Worm (Caenorhabditis elegans) whole organism, mixed stage, embryonic: ENCODE results near the gene glt-1.

Experiments
- blmp-1 ChIP-seq: fragments of 150-350 bp; optimal IDR thresholded peaks from 2 replicates; lab custom pipeline; 2014; ENCODE audit warnings: missing biosample characterization, missing genetic modification characterization
- ceh-83 ChIP-seq: fragments of 200-800 bp; sonication (Bioruptor generic); optimal IDR thresholded peaks from 2 replicates; lab custom pipeline; 2018; ENCODE audit warnings: mild to moderate bottlenecking, missing genetic modification characterization, missing compliant biosample characterization
- elt-1 ChIP-seq: sonication (generic microtip); optimal IDR thresholded peaks from 2 replicates; lab custom pipeline; 2017; ENCODE audit warnings: missing genetic modification characterization, mild to moderate bottlenecking, missing compliant biosample characterization, antibody characterized with exemption, moderate library complexity, borderline replicate concordance; ENCODE audit not compliant: insufficient read depth
- elt-3 ChIP-seq: fragments of 150-350 bp; optimal IDR thresholded peaks from 2 replicates; lab custom pipeline; 2014; ENCODE audit warnings: missing biosample characterization, missing genetic modification characterization
- nhr-12 ChIP-seq: fragments of 150-350 bp; optimal IDR thresholded peaks from 2 replicates; lab custom pipeline; 2014; ENCODE audit warnings: missing biosample characterization, missing genetic modification characterization
- nhr-28 ChIP-seq: fragments of 150-350 bp; optimal IDR thresholded peaks from 2 replicates; lab custom pipeline; 2014; ENCODE audit warnings: missing biosample characterization, missing genetic modification characterization
- nhr-76 ChIP-seq: sonication (generic microtip); optimal IDR thresholded peaks from 2 replicates; lab custom pipeline; 2017; ENCODE audit warnings: missing biosample characterization, missing genetic modification characterization
- pha-4 ChIP-seq: fragments of 150-350 bp; optimal IDR thresholded peaks from 2 replicates; lab custom pipeline; 2018; ENCODE audit warnings: missing biosample characterization, missing genetic modification reagents, missing genetic modification characterization
- snpc-4 ChIP-seq: fragments of 150-350 bp; optimal IDR thresholded peaks from 2 replicates; lab custom pipeline; 2014; ENCODE audit warnings: missing biosample characterization, missing genetic modification characterization
- tbx-8 ChIP-seq: fragments of 200-800 bp; sonication (Bioruptor generic); optimal IDR thresholded peaks from 2 replicates; lab custom pipeline; 2018; ENCODE audit warnings: mild to moderate bottlenecking, missing genetic modification characterization, moderate library complexity, missing compliant biosample characterization
- unc-39 ChIP-seq: fragments of 150-350 bp; optimal IDR thresholded peaks from 2 replicates; lab custom pipeline; 2014; ENCODE audit warnings: missing biosample characterization, missing genetic modification characterization

- TF ChIP-seq pha-4, result no peak
- TF ChIP-seq elt-3 (tag; lab: Kevin White, UChicago), result no peak
- no peak for TF ChIP-seq blmp-1
- no peak for TF ChIP-seq ceh-83 (GFP tag; lab: Kevin White, UChicago)
- no peak for TF ChIP-seq nhr-28 (tag; lab: Kevin White, UChicago)
- TF ChIP-seq nhr-12 (tag; lab: Kevin White, UChicago), result no peak
- no peak for TF ChIP-seq nhr-76 (tag; lab: Kevin White, UChicago)
- TF ChIP-seq tbx-8 (GFP tag; lab: Kevin White, UChicago), result no peak
- TF ChIP-seq snpc-4 (tag; lab: Kevin White, UChicago), result no peak
- no peak for TF ChIP-seq unc-39
- no peak for TF ChIP-seq elt-1
These were observed 46.4 kb downstream of the glt-1 start, which contains the start of gene rgs-7 for ce11 chrX:3542242-3542641.
